Fruit fly (Drosophila melanogaster) whole organism, larva: Measurements from ENCODE around the gene Targ3.

Experiments used
- noc ChIP-seq: fragments of 200-800 bp; sonication (Bioruptor generic); optimal IDR thresholded peaks from 3 replicates; lab custom pipeline; 2019; ENCODE audit warnings: missing biosample characterization, mild to moderate bottlenecking, missing genetic modification characterization, moderate library complexity

The Targ3 gene

dm6 chr3L:21202029-21202776 is 5.6 kb downstream of the Targ3 start:
- peak; percentile 3 for TF ChIP-seq noc (tag; lab: Kevin White, UChicago)

DNA sequence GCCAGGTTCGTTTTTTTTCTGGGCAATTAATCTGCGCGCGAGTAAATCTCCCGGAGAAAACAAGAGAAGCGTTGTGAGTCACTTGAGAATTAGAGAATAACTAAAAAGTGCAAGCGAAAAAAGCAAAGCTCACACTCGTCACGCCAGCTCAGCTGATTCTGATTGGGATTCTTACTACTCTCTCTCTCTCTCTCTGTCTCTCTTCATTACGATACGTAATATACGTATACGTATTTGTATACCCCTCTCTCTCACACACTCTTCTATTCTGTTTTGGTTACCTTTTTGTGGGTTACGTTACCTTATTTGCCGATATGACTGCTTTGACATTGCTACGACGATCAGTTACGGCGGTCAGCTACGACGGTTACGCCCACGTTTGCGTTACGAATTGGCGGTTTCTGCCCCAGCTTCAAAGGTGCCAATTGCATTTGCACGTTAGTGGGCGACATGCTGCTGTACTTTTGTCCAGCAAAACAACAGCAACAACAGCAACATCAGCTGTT is 6.2 kb downstream of the Targ3 start, which contains the start of the genes Targ1, CG10512 and Targ2:
TSS of gene Targ1 (minus strand) at position 106 of the 506 bp plus-strand sequence.
TSS of gene CG10512 (plus strand) at position 144 of the 506 bp plus-strand sequence.
TSS of gene Targ2 (minus strand) at position 456 of the 506 bp plus-strand sequence.
- TF ChIP-seq noc (tag; lab: Kevin White, UChicago) = no peak

- peak; percentile 79 for TF ChIP-seq noc (tag; lab: Kevin White, UChicago)
Measured at dm6 chr3L:21204581-21205495, 8.2 kb downstream of the Targ3 start.

DNA sequence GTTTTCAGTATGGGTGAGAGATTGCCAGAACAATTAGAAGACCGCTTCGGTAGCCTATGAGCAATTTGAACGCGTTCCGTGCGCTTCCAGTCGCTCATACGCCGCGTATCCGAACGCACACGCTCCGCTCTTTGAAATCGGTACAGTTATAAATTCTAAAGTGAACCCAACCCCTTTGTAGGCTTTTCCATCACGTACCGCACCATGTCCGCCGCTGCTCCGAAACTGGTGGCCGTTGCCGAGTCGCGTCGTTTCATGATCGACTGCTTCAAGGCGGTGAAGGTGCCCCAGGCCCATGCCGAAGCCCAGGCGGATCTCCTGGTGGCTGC is 8.8 kb downstream of the Targ3 start:
- TF ChIP-seq noc (tag; lab: Kevin White, UChicago) = no peak

dm6 chr3L:21206486-21206885 is 9.9 kb downstream of the Targ3 start:
- TF ChIP-seq noc (tag; lab: Kevin White, UChicago) = no peak

dm6 chr3L:21209921-21210532 is 13.4 kb downstream of the Targ3 start, which contains the start of the genes CG10510 and CG10508:
Gene CG10510 (minus strand): TSS chr3L:21210084.
Gene CG10508 (plus strand): TSS chr3L:21210215.
- no peak for TF ChIP-seq noc (tag; lab: Kevin White, UChicago)

- no peak for TF ChIP-seq noc (tag; lab: Kevin White, UChicago)
Measured at dm6 chr3L:21216697-21217291, 20.2 kb downstream of the Targ3 start, which contains the start of the genes Trmt112 and Ilk. Gene Trmt112 (minus strand): TSS chr3L:21216839. Gene Ilk (plus strand): TSS chr3L:21216901.

- no peak for TF ChIP-seq noc (tag; lab: Kevin White, UChicago)
Measured at dm6 chr3L:21219160-21219559, 22.5 kb downstream of the Targ3 start.

dm6 chr3L:21220100-21220499 is 23.5 kb downstream of the Targ3 start, which contains the start of gene CG43219:
Gene CG43219 (plus strand): TSS chr3L:21220400.
- no peak for TF ChIP-seq noc (tag; lab: Kevin White, UChicago)

- TF ChIP-seq noc (tag; lab: Kevin White, UChicago) = no peak
Measured at dm6 chr3L:21223268-21223667, 26.6 kb downstream of the Targ3 start.

DNA sequence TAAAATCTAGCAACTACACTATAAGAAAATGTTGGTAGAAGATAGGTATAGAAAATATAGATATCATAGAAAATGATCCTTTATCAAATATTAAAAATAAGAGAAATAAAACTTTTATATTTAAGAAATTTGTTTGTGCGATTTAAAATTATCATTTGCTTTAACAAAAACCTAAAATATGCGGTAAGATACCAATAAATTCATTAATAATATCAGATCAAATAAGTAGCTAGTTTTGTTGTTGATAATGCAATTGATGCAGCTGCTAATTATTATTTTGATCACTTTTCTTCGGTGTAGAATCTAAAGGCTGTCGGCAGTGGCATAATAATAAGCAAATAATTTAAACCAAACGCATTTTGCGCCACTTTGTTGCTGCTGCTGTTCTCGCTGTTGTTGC is 27.6 kb downstream of the Targ3 start:
- no peak for TF ChIP-seq noc (tag; lab: Kevin White, UChicago)

DNA sequence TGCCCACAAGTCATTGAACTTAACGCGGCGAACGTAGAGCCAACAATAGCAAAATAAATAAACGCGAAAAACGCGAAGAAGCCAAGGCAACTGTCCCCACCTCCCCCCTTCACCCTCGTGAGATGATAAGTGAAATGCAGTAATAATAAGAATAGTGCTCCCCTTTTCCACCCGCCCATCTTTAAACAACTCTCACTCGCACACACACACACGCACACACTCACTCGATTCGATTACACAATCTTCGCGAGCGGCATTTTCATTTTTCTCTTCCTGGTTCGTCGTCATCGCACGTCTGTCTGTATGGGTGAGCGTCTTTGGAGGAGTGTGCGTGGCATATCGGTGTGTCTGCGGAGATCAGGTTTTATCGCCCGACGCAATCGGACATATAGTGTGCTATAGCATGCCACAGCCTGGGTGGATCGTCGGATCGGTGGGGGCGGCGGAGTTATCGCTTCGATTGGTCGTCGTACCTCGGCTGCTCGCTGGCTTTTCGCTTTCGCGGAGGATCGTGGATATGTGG is 28.1 kb downstream of the Targ3 start:
- no peak for TF ChIP-seq noc (tag; lab: Kevin White, UChicago)

- no peak for TF ChIP-seq noc (tag; lab: Kevin White, UChicago)
Measured at dm6 chr3L:21225642-21226041, 29.0 kb downstream of the Targ3 start.

DNA sequence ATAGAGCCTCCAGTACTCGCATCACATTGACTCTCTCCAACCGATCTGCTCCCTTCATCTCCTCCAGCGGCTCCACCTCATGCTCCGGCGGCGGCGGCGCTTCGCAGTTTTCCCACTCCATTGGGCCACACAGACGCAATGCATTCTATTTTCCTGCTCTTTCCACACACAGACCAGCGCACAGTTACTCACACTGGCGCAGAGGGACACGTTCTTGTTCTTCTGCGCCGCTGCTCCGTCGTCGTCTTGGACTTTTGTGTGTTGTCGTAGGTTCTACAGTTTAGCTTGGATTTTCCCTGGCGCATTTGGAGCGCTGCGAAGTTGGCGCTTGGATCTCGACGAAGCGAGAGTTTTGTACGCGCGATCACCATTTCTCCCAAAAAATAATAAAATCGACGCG is 29.7 kb downstream of the Targ3 start, which contains the start of gene Eip78C:
TSS of gene Eip78C (plus strand) at position 301 of the 400 bp plus-strand sequence.
- TF ChIP-seq noc (tag; lab: Kevin White, UChicago) = no peak

dm6 chr3L:21229764-21230163 is 33.1 kb downstream of the Targ3 start:
- no peak for TF ChIP-seq noc (tag; lab: Kevin White, UChicago)
